Worm (Caenorhabditis elegans): ENCODE measurements around the gene tbx-32.

The tbx-32 gene

ce11 chrX:1655207-1655606 is at the start of gene tbx-32:
TSS of gene tbx-32 (plus strand) at chrX:1655507.
- no peak for TF ChIP-seq nhr-237 (tag; optimal IDR thresholded peaks at IDR 0.05)
- TF ChIP-seq mep-1 (tag; optimal IDR thresholded peaks at IDR 0.05), result no peak
- TF ChIP-seq sptf-1 (tag; optimal IDR thresholded peaks at IDR 0.05), result no peak
- no peak for TF ChIP-seq mls-2 (tag; optimal IDR thresholded peaks at IDR 0.05)
- no peak for TF ChIP-seq lsy-2 (tag; optimal IDR thresholded peaks at IDR 0.05)
- no peak for TF ChIP-seq tbx-8 (GFP tag; optimal IDR thresholded peaks at IDR 0.05)
- TF ChIP-seq unc-39 (tag; optimal IDR thresholded peaks at IDR 0.05), result no peak
- no peak for TF ChIP-seq cnd-1 (tag; optimal IDR thresholded peaks at IDR 0.05)
- TF ChIP-seq nhr-12 (tag; optimal IDR thresholded peaks at IDR 0.05), result no peak
- no peak for TF ChIP-seq lin-32 (GFP tag; optimal IDR thresholded peaks at IDR 0.05)
- TF ChIP-seq ceh-43 (GFP tag; optimal IDR thresholded peaks at IDR 0.05), result no peak
- no peak for TF ChIP-seq hlh-1 (tag; optimal IDR thresholded peaks at IDR 0.05)
- TF ChIP-seq flh-1 (GFP tag; optimal IDR thresholded peaks at IDR 0.05), result no peak
- TF ChIP-seq ztf-11 (tag; optimal IDR thresholded peaks at IDR 0.05), result no peak
- no peak for TF ChIP-seq ces-1 (GFP tag; optimal IDR thresholded peaks at IDR 0.05)
- no peak for TF ChIP-seq elt-3 (tag; optimal IDR thresholded peaks at IDR 0.05)
- no peak for TF ChIP-seq snpc-4 (tag; optimal IDR thresholded peaks at IDR 0.05)
- TF ChIP-seq ham-2 (GFP tag; optimal IDR thresholded peaks at IDR 0.05), result no peak
- no peak for TF ChIP-seq zip-8 (tag; optimal IDR thresholded peaks at IDR 0.05)
- TF ChIP-seq ceh-39 (tag; optimal IDR thresholded peaks at IDR 0.05), result no peak

- TF ChIP-seq sem-2 (GFP tag; optimal IDR thresholded peaks at IDR 0.05) (no peak), ces-1 (GFP tag; optimal IDR thresholded peaks at IDR 0.05) (no peak), unc-120 (tag; optimal IDR thresholded peaks at IDR 0.05; ENCODE audit: poor library complexity, severe bottlenecking) (no peak), mls-2 (tag; optimal IDR thresholded peaks at IDR 0.05) (no peak), elt-1 (tag; optimal IDR thresholded peaks at IDR 0.05; ENCODE audit: borderline replicate concordance, insufficient read depth) (no peak), blmp-1 (tag; optimal IDR thresholded peaks at IDR 0.05) (no peak)
Observed at ce11 chrX:1612948-1613347, 42.4 kb upstream of the tbx-32 start.

ce11 chrX:1613860-1614259 is 41.4 kb upstream of the tbx-32 start:
- TF ChIP-seq elt-1 (tag; optimal IDR thresholded peaks at IDR 0.05; ENCODE audit: borderline replicate concordance, insufficient read depth) (no peak), zip-8 (tag; optimal IDR thresholded peaks at IDR 0.05) (no peak), unc-62 (GFP tag; optimal IDR thresholded peaks at IDR 0.05) (no peak), nhr-12 (tag; optimal IDR thresholded peaks at IDR 0.05) (no peak), M03D4.4 (tag; optimal IDR thresholded peaks at IDR 0.05) (no peak), nhr-76 (tag; optimal IDR thresholded peaks at IDR 0.05) (no peak), ceh-83 (GFP tag; optimal IDR thresholded peaks at IDR 0.05) (no peak), hlh-1 (tag; optimal IDR thresholded peaks at IDR 0.05) (no peak), drap-1 (GFP tag; optimal IDR thresholded peaks at IDR 0.05) (no peak), ceh-39 (tag; optimal IDR thresholded peaks at IDR 0.05) (no peak), sem-2 (GFP tag; optimal IDR thresholded peaks at IDR 0.05) (no peak), ces-1 (GFP tag; optimal IDR thresholded peaks at IDR 0.05) (no peak), ham-2 (GFP tag; optimal IDR thresholded peaks at IDR 0.05) (no peak), mls-2 (tag; optimal IDR thresholded peaks at IDR 0.05) (no peak), nhr-2 (tag; optimal IDR thresholded peaks at IDR 0.05) (no peak), tbx-8 (GFP tag; optimal IDR thresholded peaks at IDR 0.05) (no peak), nhr-28 (tag; optimal IDR thresholded peaks at IDR 0.05) (no peak), blmp-1 (tag; optimal IDR thresholded peaks at IDR 0.05) (no peak), mab-5 (tag; optimal IDR thresholded peaks at IDR 0.05) (no peak)

- TF ChIP-seq lin-32 (GFP tag; optimal IDR thresholded peaks at IDR 0.05), result no peak
- TF ChIP-seq hlh-1 (tag; optimal IDR thresholded peaks at IDR 0.05), result peak; percentile 40
- TF ChIP-seq unc-62 (GFP tag; optimal IDR thresholded peaks at IDR 0.05), result no peak
- no peak for TF ChIP-seq lsy-2 (tag; optimal IDR thresholded peaks at IDR 0.05)
- no peak for TF ChIP-seq sem-2 (GFP tag; optimal IDR thresholded peaks at IDR 0.05)
- TF ChIP-seq drap-1 (GFP tag; optimal IDR thresholded peaks at IDR 0.05), result no peak
Observed at ce11 chrX:1620678-1621449, 34.4 kb upstream of the tbx-32 start, which contains the start of gene H11E01.2. TSS of gene H11E01.2 (plus strand) at chrX:1621057.

Measured in whole organism, mixed stage, embryonic.